Fruit fly (Drosophila melanogaster) whole organism, larva: Measurements from ENCODE around the gene CG15771.

Source experiments
- noc ChIP-seq: fragments of 200-800 bp; sonication (Bioruptor generic); optimal IDR thresholded peaks from 3 replicates; lab custom pipeline; 2019; ENCODE audit warnings: missing biosample characterization, mild to moderate bottlenecking, missing genetic modification characterization, moderate library complexity

CG15771 gene

dm6 chrX:5754837-5755828, at the start of gene CG15771, which contains the start of gene lin-52:
Gene CG15771, plus strand, starts transcription at chrX:5755574.
Gene lin-52, minus strand, starts transcription at chrX:5754958.
- peak; percentile 96 for TF ChIP-seq noc (tag; lab: Kevin White, UChicago)

DNA sequence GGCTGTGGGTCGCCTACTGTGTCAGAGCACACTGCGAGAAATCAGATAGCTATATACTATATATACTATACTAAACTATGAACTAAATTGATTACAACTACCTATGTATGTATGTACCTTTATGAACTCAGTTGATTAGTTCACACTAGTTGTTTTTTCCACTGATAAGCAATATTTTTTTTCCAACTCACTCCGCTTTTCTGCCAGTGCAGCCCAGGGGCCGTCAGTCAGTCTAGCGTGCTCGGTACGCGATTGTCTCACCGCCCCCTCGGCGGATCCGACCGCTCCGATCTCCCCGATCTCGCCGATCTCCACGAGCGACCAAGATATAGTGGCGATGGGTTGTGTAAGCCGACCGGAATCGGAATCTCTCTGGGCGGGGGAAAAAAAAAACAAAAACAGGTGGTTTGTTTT, 49.5 kb upstream of the CG15771 start:
- peak; percentile 43 for TF ChIP-seq noc (tag; lab: Kevin White, UChicago)

DNA sequence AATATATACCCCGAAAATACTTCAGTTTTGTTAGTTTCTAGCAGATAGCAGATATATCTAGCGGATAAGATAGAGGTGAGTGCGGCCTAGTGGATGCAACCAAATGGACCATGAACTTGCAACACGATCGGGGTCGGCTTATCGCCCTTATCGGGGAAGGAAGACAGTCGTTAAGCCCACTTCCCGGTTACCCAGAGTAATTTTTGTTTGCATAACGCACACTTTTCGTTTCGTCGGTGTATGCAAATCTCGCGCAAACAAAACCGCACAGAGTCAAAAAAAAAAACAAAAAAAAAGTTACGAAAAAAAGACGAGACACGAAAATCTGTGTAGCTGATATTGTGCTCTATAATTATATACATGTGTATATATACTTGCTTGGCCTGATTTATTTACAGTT, 42.4 kb upstream of the CG15771 start:
- no peak for TF ChIP-seq noc (tag; lab: Kevin White, UChicago)

DNA sequence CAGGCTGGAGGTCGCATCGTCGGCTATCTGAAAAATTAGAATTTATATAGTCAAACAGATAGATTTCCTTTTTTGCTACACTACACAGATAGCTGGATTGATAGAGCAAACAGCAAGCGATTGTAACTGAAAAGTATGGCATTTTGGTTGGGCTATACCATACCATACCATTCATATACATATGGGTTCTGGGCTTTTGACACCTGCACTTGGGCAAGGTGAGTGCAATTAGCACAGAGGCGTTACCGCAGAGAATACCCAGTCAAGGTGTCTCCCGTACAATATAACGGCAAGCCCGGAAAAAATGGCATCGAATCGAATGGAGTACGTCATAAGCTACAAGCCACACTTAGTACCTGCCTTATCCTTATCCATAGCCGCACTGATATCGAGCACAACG, 40.6 kb upstream of the CG15771 start:
- no peak for TF ChIP-seq noc (tag; lab: Kevin White, UChicago)

dm6 chrX:5715455-5716227, 39.7 kb upstream of the CG15771 start:
- peak; percentile 95 for TF ChIP-seq noc (tag; lab: Kevin White, UChicago)

dm6 chrX:5717741-5718475, 37.5 kb upstream of the CG15771 start, which contains the start of gene CG33080:
Gene CG33080, minus strand, starts transcription at chrX:5717778.
- no peak for TF ChIP-seq noc (tag; lab: Kevin White, UChicago)

dm6 chrX:5718476-5719012, 36.8 kb upstream of the CG15771 start:
- peak; percentile 98 for TF ChIP-seq noc (tag; lab: Kevin White, UChicago)

- no peak for TF ChIP-seq noc (tag; lab: Kevin White, UChicago)
Observed at dm6 chrX:5723577-5723976, 31.8 kb upstream of the CG15771 start.

dm6 chrX:5724151-5724699, 31.1 kb upstream of the CG15771 start:
- TF ChIP-seq noc (tag; lab: Kevin White, UChicago): no peak

DNA sequence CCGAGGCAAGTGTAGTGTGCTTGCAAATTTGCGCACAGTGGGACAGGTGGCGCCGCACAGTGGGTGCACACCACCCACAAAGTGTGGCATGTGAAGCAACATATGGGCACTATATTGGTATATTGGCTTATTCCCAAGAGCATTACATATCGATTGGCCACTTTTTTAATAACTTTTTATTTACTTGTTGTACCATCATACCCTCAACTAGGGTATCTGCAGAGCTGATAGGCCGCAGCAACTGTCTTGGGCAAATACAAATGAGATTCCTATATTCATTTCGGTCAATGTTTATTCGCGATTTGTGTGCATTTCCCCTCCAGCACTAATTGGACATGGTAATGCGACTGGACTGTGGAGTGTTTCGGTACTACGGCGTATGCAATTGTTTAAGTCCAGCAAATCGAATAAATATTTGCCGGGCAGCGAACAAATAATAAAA, 30.6 kb upstream of the CG15771 start:
- TF ChIP-seq noc (tag; lab: Kevin White, UChicago): no peak

DNA sequence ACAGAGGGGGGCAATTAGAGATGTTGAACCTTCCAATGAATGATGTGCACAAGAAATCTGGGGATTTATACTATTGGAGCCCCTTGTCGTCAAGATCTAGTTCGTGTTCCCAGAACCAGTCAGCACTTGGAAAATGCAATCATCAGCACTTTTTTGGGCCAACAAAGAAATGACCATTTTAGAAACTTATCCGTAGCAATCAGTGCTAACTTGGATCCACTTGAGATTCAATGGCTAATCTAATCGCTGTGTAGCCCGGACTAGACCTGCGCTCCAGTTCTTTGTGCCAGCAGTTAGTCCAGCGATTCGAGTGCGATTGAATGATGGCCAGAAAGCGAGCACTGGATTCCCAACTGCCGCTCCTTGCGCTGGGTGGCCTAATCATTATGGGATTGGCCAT, 22.9 kb upstream of the CG15771 start, which contains the start of gene CG15773:
Gene CG15773, plus strand, starts transcription at position 301 of the 400 bp plus-strand sequence.
- TF ChIP-seq noc (tag; lab: Kevin White, UChicago): no peak

DNA sequence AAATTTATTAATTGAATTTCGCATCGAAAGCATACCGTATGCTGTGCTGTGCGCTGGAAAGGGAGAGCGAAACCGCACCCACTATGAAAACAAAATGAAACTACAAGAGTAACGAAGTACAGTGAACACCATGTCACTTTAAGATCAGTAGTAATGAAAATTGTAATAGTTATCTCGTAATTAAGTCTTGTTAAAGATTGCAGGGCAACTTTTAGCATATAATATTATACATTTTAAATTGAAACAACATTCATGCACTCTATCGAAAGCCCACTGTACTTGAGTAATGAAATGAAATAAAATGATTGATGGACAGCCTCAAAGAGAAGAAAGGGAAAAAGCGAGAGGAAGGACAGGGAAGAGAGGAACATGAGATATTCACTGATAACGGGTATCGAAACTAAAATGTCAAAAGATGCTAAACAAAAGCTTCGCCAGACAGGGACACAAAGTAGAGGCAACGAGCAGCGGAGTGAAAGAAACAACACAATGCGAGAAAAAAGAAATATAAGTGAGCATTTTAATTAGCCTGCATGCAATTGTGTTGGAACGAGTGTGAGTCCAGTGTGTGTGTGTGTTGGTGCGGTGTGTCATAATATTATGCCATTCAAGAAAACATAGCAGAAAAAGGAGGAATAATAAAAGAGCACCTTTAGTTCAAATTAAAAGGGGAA, 20.0 kb upstream of the CG15771 start:
- peak; percentile 97 for TF ChIP-seq noc (tag; lab: Kevin White, UChicago)

DNA sequence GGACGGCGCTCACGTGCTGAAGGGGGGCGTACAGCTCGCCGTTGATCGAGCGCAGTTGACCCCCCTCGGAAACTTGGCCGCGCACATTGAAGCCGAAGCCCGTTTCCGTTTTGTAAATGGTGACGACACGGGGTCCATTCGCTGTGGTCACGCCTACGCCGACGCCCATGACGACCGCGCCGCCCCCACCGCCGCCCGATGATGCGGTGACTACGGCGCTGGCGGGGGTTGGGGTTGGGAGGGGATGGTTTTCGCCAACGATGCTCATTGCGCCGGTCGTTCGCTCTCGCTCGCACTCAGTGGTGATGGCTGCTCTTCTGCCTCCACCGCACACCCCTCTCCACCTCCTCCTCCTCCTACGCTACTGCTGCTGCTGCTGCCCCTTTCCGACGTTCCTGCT, 18.2 kb upstream of the CG15771 start:
- no peak for TF ChIP-seq noc (tag; lab: Kevin White, UChicago)

DNA sequence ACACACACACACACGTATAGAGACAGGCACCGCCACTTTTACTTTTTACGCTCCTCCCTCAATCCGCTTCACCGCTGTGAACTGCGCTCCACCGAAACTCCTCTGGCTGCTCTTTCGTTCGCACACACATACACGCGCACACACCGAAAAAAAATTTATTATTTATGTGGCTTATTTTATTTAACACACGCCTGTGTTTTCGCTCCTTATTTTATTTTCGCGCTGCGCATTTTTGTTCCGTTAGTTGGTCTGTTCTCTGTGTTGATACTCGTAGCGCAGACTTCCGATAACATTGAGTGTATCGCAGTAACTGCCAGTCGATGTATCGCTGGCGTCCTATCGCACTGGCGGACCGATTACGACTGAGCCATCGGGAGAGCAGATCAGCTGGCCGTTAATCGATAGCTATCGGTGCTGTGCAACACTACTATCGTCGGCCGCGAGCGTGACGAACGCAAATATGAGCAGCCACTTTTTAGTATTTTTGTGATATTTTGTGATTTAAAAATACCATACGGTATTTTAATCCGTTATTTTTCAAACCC, 17.6 kb upstream of the CG15771 start, which contains the start of gene Snx27:
Gene Snx27, minus strand, starts transcription at position 356 of the 545 bp plus-strand sequence.
- TF ChIP-seq noc (tag; lab: Kevin White, UChicago): peak; percentile 46
